Worm (Caenorhabditis elegans): Measurements from ENCODE around the gene srw-101.

srw-101 gene

ce11 chrV:1741074-1741473 lies 19.0 kb downstream of the srw-101 start, which contains the start of gene srab-25:
TSS of gene srab-25 (minus strand) at chrV:1741174.
- TF ChIP-seq flt-1 (GFP tag; IDR thresholded peaks at IDR 0.05) (no peak), ref-1 (GFP tag; conservative IDR thresholded peaks at IDR 0.05) (no peak)

- TF ChIP-seq ztf-23 (GFP tag; IDR thresholded peaks at IDR 0.05) (no peak), tab-1 (GFP tag; IDR thresholded peaks at IDR 0.05) (no peak), T22C8.4 (GFP tag; IDR thresholded peaks at IDR 0.05) (no peak), ref-1 (GFP tag; conservative IDR thresholded peaks at IDR 0.05) (no peak), ztf-29 (GFP tag; IDR thresholded peaks at IDR 0.05) (peak; percentile 76; the same call in 1 of the 2 replicates), cog-1 (tag; optimal IDR thresholded peaks at IDR 0.05) (peak; percentile 49), flt-1 (GFP tag; IDR thresholded peaks at IDR 0.05) (no peak), med-1 (GFP tag; optimal IDR thresholded peaks at IDR 0.05; ENCODE audit: insufficient read depth) (no peak), klf-2 (GFP tag; conservative IDR thresholded peaks at IDR 0.05) (no peak)
These were observed 21.3 kb downstream of the srw-101 start, which contains the start of gene nhr-256 for ce11 chrV:1743205-1743870. TSS of gene nhr-256 (plus strand) at chrV:1743771.

ce11 chrV:1749053-1749452 lies 27.0 kb downstream of the srw-101 start, which contains the start of gene ZK697.8:
TSS of gene ZK697.8 (minus strand) at chrV:1749153.
- TF ChIP-seq klf-2 (GFP tag; conservative IDR thresholded peaks at IDR 0.05) (no peak), ztf-23 (GFP tag; IDR thresholded peaks at IDR 0.05) (no peak), T22C8.4 (GFP tag; IDR thresholded peaks at IDR 0.05) (no peak), ref-1 (GFP tag; conservative IDR thresholded peaks at IDR 0.05) (no peak), cog-1 (tag; optimal IDR thresholded peaks at IDR 0.05) (no peak), flt-1 (GFP tag; IDR thresholded peaks at IDR 0.05) (no peak), ztf-29 (GFP tag; IDR thresholded peaks at IDR 0.05) (no peak), med-1 (GFP tag; optimal IDR thresholded peaks at IDR 0.05; ENCODE audit: insufficient read depth) (no peak), tab-1 (GFP tag; IDR thresholded peaks at IDR 0.05) (no peak)

- TF ChIP-seq cog-1 (tag; optimal IDR thresholded peaks at IDR 0.05) (no peak), T22C8.4 (GFP tag; IDR thresholded peaks at IDR 0.05) (no peak), tab-1 (GFP tag; IDR thresholded peaks at IDR 0.05) (no peak), klf-2 (GFP tag; conservative IDR thresholded peaks at IDR 0.05) (no peak), ztf-23 (GFP tag; IDR thresholded peaks at IDR 0.05) (no peak), ztf-29 (GFP tag; IDR thresholded peaks at IDR 0.05) (no peak), flt-1 (GFP tag; IDR thresholded peaks at IDR 0.05) (no peak), med-1 (GFP tag; optimal IDR thresholded peaks at IDR 0.05; ENCODE audit: insufficient read depth) (no peak), ref-1 (GFP tag; conservative IDR thresholded peaks at IDR 0.05) (no peak)
These were observed 29.4 kb downstream of the srw-101 start, which contains the start of gene srh-199 for ce11 chrV:1751449-1751848. TSS of gene srh-199 (minus strand) at chrV:1751549.

ce11 chrV:1752496-1752895 lies 30.4 kb downstream of the srw-101 start, which contains the start of gene ZK697.1:
TSS of gene ZK697.1 (plus strand) at chrV:1752796.
- no peak for TF ChIP-seq tab-1 (GFP tag; IDR thresholded peaks at IDR 0.05)
- TF ChIP-seq T22C8.4 (GFP tag; IDR thresholded peaks at IDR 0.05) = no peak
- no peak for TF ChIP-seq ref-1 (GFP tag; conservative IDR thresholded peaks at IDR 0.05)
- TF ChIP-seq med-1 (GFP tag; optimal IDR thresholded peaks at IDR 0.05; ENCODE audit: insufficient read depth) = no peak
- TF ChIP-seq cog-1 (tag; optimal IDR thresholded peaks at IDR 0.05) = no peak
- TF ChIP-seq flt-1 (GFP tag; IDR thresholded peaks at IDR 0.05) = no peak
- TF ChIP-seq ztf-29 (GFP tag; IDR thresholded peaks at IDR 0.05) = no peak
- no peak for TF ChIP-seq klf-2 (GFP tag; conservative IDR thresholded peaks at IDR 0.05)
- TF ChIP-seq ztf-23 (GFP tag; IDR thresholded peaks at IDR 0.05) = no peak

ce11 chrV:1755589-1755988 lies 33.5 kb downstream of the srw-101 start, which contains the start of gene ZK697.14:
TSS of gene ZK697.14 (minus strand) at chrV:1755689.
- TF ChIP-seq med-1 (GFP tag; optimal IDR thresholded peaks at IDR 0.05; ENCODE audit: insufficient read depth) (no peak), klf-2 (GFP tag; conservative IDR thresholded peaks at IDR 0.05) (no peak), ztf-23 (GFP tag; IDR thresholded peaks at IDR 0.05) (no peak), ref-1 (GFP tag; conservative IDR thresholded peaks at IDR 0.05) (no peak), T22C8.4 (GFP tag; IDR thresholded peaks at IDR 0.05) (no peak), tab-1 (GFP tag; IDR thresholded peaks at IDR 0.05) (no peak), ztf-29 (GFP tag; IDR thresholded peaks at IDR 0.05) (no peak)

ce11 chrV:1756099-1756498 lies 34.0 kb downstream of the srw-101 start:
- TF ChIP-seq ref-1 (GFP tag; conservative IDR thresholded peaks at IDR 0.05) = no peak
- TF ChIP-seq med-1 (GFP tag; optimal IDR thresholded peaks at IDR 0.05; ENCODE audit: insufficient read depth) = no peak
- no peak for TF ChIP-seq ztf-23 (GFP tag; IDR thresholded peaks at IDR 0.05)
- no peak for TF ChIP-seq ztf-29 (GFP tag; IDR thresholded peaks at IDR 0.05)
- no peak for TF ChIP-seq T22C8.4 (GFP tag; IDR thresholded peaks at IDR 0.05)

ce11 chrV:1756856-1757255 lies 34.8 kb downstream of the srw-101 start, which contains the start of gene clec-204:
TSS of gene clec-204 (plus strand) at chrV:1757156.
- no peak for TF ChIP-seq T22C8.4 (GFP tag; IDR thresholded peaks at IDR 0.05)

ce11 chrV:1760682-1761081 lies 38.6 kb downstream of the srw-101 start, which contains the start of gene clec-205:
TSS of gene clec-205 (plus strand) at chrV:1760893.
- no peak for TF ChIP-seq flt-1 (GFP tag; IDR thresholded peaks at IDR 0.05)
- no peak for TF ChIP-seq med-1 (GFP tag; optimal IDR thresholded peaks at IDR 0.05; ENCODE audit: insufficient read depth)
- TF ChIP-seq ztf-29 (GFP tag; IDR thresholded peaks at IDR 0.05) = no peak
- no peak for TF ChIP-seq cog-1 (tag; optimal IDR thresholded peaks at IDR 0.05)
- no peak for TF ChIP-seq T22C8.4 (GFP tag; IDR thresholded peaks at IDR 0.05)
- TF ChIP-seq tab-1 (GFP tag; IDR thresholded peaks at IDR 0.05) = no peak
- TF ChIP-seq ztf-23 (GFP tag; IDR thresholded peaks at IDR 0.05) = no peak
- no peak for TF ChIP-seq ref-1 (GFP tag; conservative IDR thresholded peaks at IDR 0.05)
- TF ChIP-seq klf-2 (GFP tag; conservative IDR thresholded peaks at IDR 0.05) = no peak

ce11 chrV:1767427-1767826 lies 45.4 kb downstream of the srw-101 start:
- TF ChIP-seq med-1 (GFP tag; optimal IDR thresholded peaks at IDR 0.05; ENCODE audit: insufficient read depth) = no peak
- no peak for TF ChIP-seq ztf-23 (GFP tag; IDR thresholded peaks at IDR 0.05)
- TF ChIP-seq flt-1 (GFP tag; IDR thresholded peaks at IDR 0.05) = no peak
- TF ChIP-seq tab-1 (GFP tag; IDR thresholded peaks at IDR 0.05) = no peak
- TF ChIP-seq ztf-29 (GFP tag; IDR thresholded peaks at IDR 0.05) = no peak
- no peak for TF ChIP-seq klf-2 (GFP tag; conservative IDR thresholded peaks at IDR 0.05)
- no peak for TF ChIP-seq cog-1 (tag; optimal IDR thresholded peaks at IDR 0.05)
- TF ChIP-seq T22C8.4 (GFP tag; IDR thresholded peaks at IDR 0.05) = no peak
- no peak for TF ChIP-seq ref-1 (GFP tag; conservative IDR thresholded peaks at IDR 0.05)

Data from whole organism, midembryonic.